Fruit fly (Drosophila melanogaster) whole organism, wandering third instar larva: Measurements from ENCODE around the gene Ts.

Source experiments
- HLH106 ChIP-seq: fragments of 200-800 bp; optimal IDR thresholded peaks from 3 replicates; lab custom pipeline; 2019; ENCODE audit warnings: missing biosample characterization, mild to moderate bottlenecking, missing genetic modification characterization, moderate library complexity
- Mio ChIP-seq: sonication (Bioruptor generic); optimal IDR thresholded peaks from 2 replicates; lab custom pipeline; 2016; ENCODE audit warnings: missing biosample characterization, missing genetic modification characterization

dm6 chr2L:2992664-2993174 is 23.3 kb upstream of the Ts start, which contains the start of the genes okr and CG3558:
- TF ChIP-seq Mio (no peak), HLH106 (tag; lab: Kevin White, UChicago) (no peak)
